Worm (Caenorhabditis elegans) whole organism, L4 larva: ENCODE measurements around the gene lin-9.
A peak's percentile ranks its signal among the peaks of the same experiment; 100 is the strongest.

Experiments
- D1046.2 ChIP-seq: fragments of 200-800 bp; sonication (Bioruptor generic); IDR thresholded peaks from 2 replicates; pipeline ENCODE4 v1.3.6; 2022; ENCODE audit warnings: missing genetic modification characterization, missing compliant biosample characterization
- F10B5.3 ChIP-seq: sonication (generic microtip); optimal IDR thresholded peaks from 2 replicates; lab custom pipeline; 2016; ENCODE audit warnings: mild to moderate bottlenecking, missing genetic modification characterization, missing compliant biosample characterization
- F44E2.7 ChIP-seq: fragments of 200-800 bp; sonication (Bioruptor generic); IDR thresholded peaks from 2 replicates; pipeline ENCODE4 v2.1.2; 2022; ENCODE audit warnings: missing genetic modification characterization, missing compliant biosample characterization
- T20F7.1 ChIP-seq: fragments of 200-800 bp; sonication (Bioruptor generic); optimal IDR thresholded peaks from 2 replicates; lab custom pipeline; 2018; ENCODE audit warnings: mild to moderate bottlenecking, missing genetic modification characterization, missing compliant biosample characterization
- T26A8.4 ChIP-seq: fragments of 200-800 bp; sonication (Bioruptor generic); IDR thresholded peaks from 2 replicates; pipeline ENCODE4 v1.3.6; 2022; ENCODE audit warnings: missing genetic modification characterization, missing compliant biosample characterization
- ZK337.2 ChIP-seq: fragments of 200-800 bp; sonication (Bioruptor generic); IDR thresholded peaks from 2 replicates; pipeline ENCODE4 v1.3.6; 2022; ENCODE audit warnings: missing genetic modification reagents, missing genetic modification characterization, missing compliant biosample characterization
- aha-1 ChIP-seq: fragments of 150-350 bp; peaks from one replicate; lab custom pipeline; 2014; ENCODE audit warnings: missing biosample characterization, missing genetic modification characterization
- ama-1 ChIP-seq: fragments of 150-350 bp; optimal IDR thresholded peaks from 2 replicates; lab custom pipeline; 2014; ENCODE audit warnings: inconsistent platforms, mixed read lengths
- cey-2 ChIP-seq: sonication (generic microtip); optimal IDR thresholded peaks from 3 replicates; lab custom pipeline; 2017; ENCODE audit warnings: missing genetic modification characterization, mild to moderate bottlenecking, missing compliant biosample characterization, antibody characterized with exemption, borderline replicate concordance; ENCODE audit not compliant: insufficient read depth
- ctbp-1 ChIP-seq: fragments of 200-800 bp; sonication (Bioruptor generic); IDR thresholded peaks from 2 replicates; pipeline ENCODE4 v1.3.6; 2022; ENCODE audit warnings: missing genetic modification reagents, missing genetic modification characterization, missing compliant biosample characterization
- daf-16 ChIP-seq, 3 experiments: sonication (generic microtip); optimal IDR thresholded peaks; 2 replicates each; lab custom pipeline; 2016 to 2017; ENCODE audit warnings: missing genetic modification characterization in 3 of 3, missing genetic modification reagents in 3 of 3, mild to moderate bottlenecking in 2 of 3, missing compliant biosample characterization in 2 of 3, missing biosample characterization in 1 of 3, moderate library complexity in 1 of 3
- daf-8 ChIP-seq: fragments of 200-800 bp; sonication (Bioruptor generic); IDR thresholded peaks from 2 replicates; pipeline ENCODE4 v1.3.6; 2022; ENCODE audit warnings: missing genetic modification characterization, missing compliant biosample characterization
- dmd-6 ChIP-seq: fragments of 200-800 bp; sonication (Bioruptor generic); IDR thresholded peaks from 2 replicates; pipeline ENCODE4 v1.3.6; 2022; ENCODE audit warnings: missing genetic modification reagents, missing genetic modification characterization, missing compliant biosample characterization
- dmd-8 ChIP-seq: fragments of 200-800 bp; sonication (Bioruptor generic); IDR thresholded peaks from 2 replicates; pipeline ENCODE4 v1.3.6; 2022; ENCODE audit warnings: missing genetic modification characterization, missing compliant biosample characterization
- dpl-1 ChIP-seq: fragments of 150-350 bp; optimal IDR thresholded peaks from 2 replicates; lab custom pipeline; 2014; ENCODE audit warnings: missing biosample characterization, missing genetic modification reagents, missing genetic modification characterization
- dve-1 ChIP-seq: sonication (generic microtip); optimal IDR thresholded peaks from 2 replicates; lab custom pipeline; 2017; ENCODE audit warnings: antibody characterized with exemption, mild to moderate bottlenecking, missing genetic modification characterization, missing compliant biosample characterization; ENCODE audit not compliant: insufficient read depth
- hlh-11 ChIP-seq: fragments of 200-800 bp; sonication (Bioruptor generic); optimal IDR thresholded peaks from 2 replicates; lab custom pipeline; 2018; ENCODE audit warnings: mild to moderate bottlenecking, missing genetic modification characterization, missing compliant biosample characterization
- hlh-30 ChIP-seq: sonication (generic microtip); optimal IDR thresholded peaks from 2 replicates; lab custom pipeline; 2017; ENCODE audit warnings: antibody characterized with exemption, mild to moderate bottlenecking, missing genetic modification characterization, missing compliant biosample characterization; ENCODE audit not compliant: insufficient read depth
- hmg-1.1 ChIP-seq: fragments of 200-800 bp; sonication (Bioruptor generic); IDR thresholded peaks from 2 replicates; pipeline ENCODE4 v1.3.6; 2022; ENCODE audit warnings: missing genetic modification reagents, missing genetic modification characterization, missing compliant biosample characterization
- lin-13 ChIP-seq: fragments of 150-350 bp; optimal IDR thresholded peaks from 2 replicates; lab custom pipeline; 2014; ENCODE audit warnings: missing biosample characterization, missing genetic modification reagents, missing genetic modification characterization
- lsy-2 ChIP-seq, 2 experiments: fragments of 150-350 bp in 1 of 2; sonication (generic microtip) in 1 of 2; optimal IDR thresholded peaks; 2 replicates each; lab custom pipeline; 2014 to 2017; ENCODE audit warnings: missing biosample characterization in 2 of 2, missing genetic modification characterization in 2 of 2
- madf-5 ChIP-seq, 2 experiments: fragments of 200-800 bp; sonication (Bioruptor generic); IDR thresholded peaks; 2 replicates each; pipeline ENCODE4 v1.3.6; 2022; ENCODE audit warnings: missing compliant biosample characterization in 2 of 2, missing genetic modification characterization in 2 of 2
- mdl-1 ChIP-seq, 2 experiments: fragments of 150-350 bp in 1 of 2; sonication (generic microtip) in 1 of 2; optimal IDR thresholded peaks; 2 replicates each; lab custom pipeline; 2014 to 2017; ENCODE audit warnings: missing biosample characterization in 2 of 2, missing genetic modification characterization in 2 of 2
- mep-1 ChIP-seq: fragments of 150-350 bp; sonication (generic microtip); optimal IDR thresholded peaks from 3 replicates; lab custom pipeline; 2014; ENCODE audit warnings: missing biosample characterization, missing genetic modification characterization
- mes-2 ChIP-seq: sonication (generic microtip); optimal IDR thresholded peaks from 2 replicates; lab custom pipeline; 2016; ENCODE audit warnings: missing genotype, mild to moderate bottlenecking, missing genetic modification characterization, missing compliant biosample characterization; ENCODE audit not compliant: poor library complexity, severe bottlenecking
- mxl-3 ChIP-seq: fragments of 200-800 bp; sonication (Bioruptor generic); optimal IDR thresholded peaks from 2 replicates; lab custom pipeline; 2018; ENCODE audit warnings: mild to moderate bottlenecking, missing genetic modification characterization, missing compliant biosample characterization
- nhr-10 ChIP-seq: fragments of 150-350 bp; optimal IDR thresholded peaks from 2 replicates; lab custom pipeline; 2014; ENCODE audit warnings: missing biosample characterization, missing genetic modification characterization
- nhr-11 ChIP-seq: fragments of 150-350 bp; optimal IDR thresholded peaks from 2 replicates; lab custom pipeline; 2014; ENCODE audit warnings: missing biosample characterization, missing genetic modification characterization
- nhr-111 ChIP-seq: fragments of 200-800 bp; sonication (Bioruptor generic); optimal IDR thresholded peaks from 2 replicates; lab custom pipeline; 2018; ENCODE audit warnings: mild to moderate bottlenecking, missing genetic modification characterization, missing compliant biosample characterization
- nhr-28 ChIP-seq: fragments of 150-350 bp; optimal IDR thresholded peaks from 2 replicates; lab custom pipeline; 2014; ENCODE audit warnings: missing biosample characterization, missing genetic modification characterization
- nhr-41 ChIP-seq: fragments of 200-800 bp; sonication (Bioruptor generic); IDR thresholded peaks from 2 replicates; pipeline ENCODE4 v1.3.6; 2022; ENCODE audit warnings: missing genetic modification reagents, missing genetic modification characterization, missing compliant biosample characterization
- nhr-77 ChIP-seq: fragments of 150-350 bp; optimal IDR thresholded peaks from 2 replicates; lab custom pipeline; 2014; ENCODE audit warnings: missing biosample characterization, missing genetic modification characterization
- pha-4 ChIP-seq, 2 experiments: fragments of 150-350 bp in 1 of 2; fragments of 200-800 bp in 1 of 2; sonication (Bioruptor generic) in 1 of 2; IDR thresholded peaks in 1 of 2; optimal IDR thresholded peaks in 1 of 2; 2 replicates each; pipeline versions ENCODE4 v1.3.6 to Lab custom; 2014 to 2022; ENCODE audit warnings: missing genetic modification characterization in 2 of 2, missing genetic modification reagents in 2 of 2, missing biosample characterization in 1 of 2, missing compliant biosample characterization in 1 of 2
- pqm-1 ChIP-seq: sonication (generic microtip); optimal IDR thresholded peaks from 2 replicates; lab custom pipeline; 2017; ENCODE audit warnings: missing biosample characterization, missing genetic modification characterization
- saeg-2 ChIP-seq: fragments of 200-800 bp; sonication (Bioruptor generic); IDR thresholded peaks from 2 replicates; pipeline ENCODE4 v1.3.6; 2022; ENCODE audit warnings: missing genetic modification reagents, missing genetic modification characterization, missing compliant biosample characterization
- sdz-12 ChIP-seq: fragments of 200-800 bp; sonication (Bioruptor generic); optimal IDR thresholded peaks from 2 replicates; lab custom pipeline; 2018; ENCODE audit warnings: mild to moderate bottlenecking, missing genetic modification characterization, missing compliant biosample characterization
- unc-62 ChIP-seq, 3 experiments: fragments of 150-350 bp in 1 of 3; sonication (generic microtip); optimal IDR thresholded peaks in 2 of 3; peaks in 1 of 3; 1 replicate in 1 of 3; 2 replicates in 2 of 3; lab custom pipeline; 2014 to 2017; ENCODE audit warnings: missing biosample characterization in 3 of 3, missing genetic modification characterization in 3 of 3, missing genetic modification reagents in 3 of 3, missing genotype in 1 of 3
- zfp-3 ChIP-seq: fragments of 200-800 bp; sonication (Bioruptor generic); conservative IDR thresholded peaks from 2 replicates; pipeline ENCODE4 v1.3.6; 2022; ENCODE audit warnings: missing genetic modification reagents, missing genetic modification characterization, missing compliant biosample characterization
- ztf-11 ChIP-seq: fragments of 150-350 bp; optimal IDR thresholded peaks from 2 replicates; lab custom pipeline; 2014; ENCODE audit warnings: missing biosample characterization, missing genetic modification characterization

The lin-9 gene

DNA sequence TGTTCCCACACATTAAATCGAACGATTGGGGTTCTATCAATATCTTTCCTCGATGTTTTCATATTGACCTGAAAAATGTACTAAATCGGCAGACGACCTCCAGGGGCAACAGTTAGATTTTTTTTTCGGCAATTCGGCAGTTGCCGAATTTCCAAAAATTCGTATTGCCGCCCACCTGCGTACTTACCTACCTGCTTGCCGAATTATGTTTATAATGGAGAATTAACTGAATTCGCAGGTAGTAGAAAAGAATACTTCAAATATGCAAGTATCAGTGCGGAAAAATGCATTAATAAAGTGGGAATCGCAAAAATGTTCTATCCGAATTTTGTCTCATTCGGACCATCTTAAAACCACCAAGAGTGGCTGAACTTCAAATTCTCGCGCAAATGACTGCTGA, 34.3 kb downstream of the lin-9 start:
- TF ChIP-seq D1046.2 (GFP tag; lab: Robert Waterston, UW) (no peak), ztf-11 (tag; lab: Kevin White, UChicago) (no peak), dmd-6 (GFP tag; lab: Robert Waterston, UW) (no peak), hmg-1.1 (GFP tag; lab: Robert Waterston, UW) (no peak), F10B5.3 (tag; lab: Kevin White, UChicago) (no peak), aha-1 (tag; lab: Kevin White, UChicago) (peak; percentile 94), pha-4 (GFP tag; IDR thresholded peaks at IDR 0.05; lab: Robert Waterston, UW) (no peak), pha-4 (tag; optimal IDR thresholded peaks at IDR 0.05; lab: Kevin White, UChicago) (no peak), ZK337.2 (GFP tag; lab: Robert Waterston, UW) (no peak)

DNA sequence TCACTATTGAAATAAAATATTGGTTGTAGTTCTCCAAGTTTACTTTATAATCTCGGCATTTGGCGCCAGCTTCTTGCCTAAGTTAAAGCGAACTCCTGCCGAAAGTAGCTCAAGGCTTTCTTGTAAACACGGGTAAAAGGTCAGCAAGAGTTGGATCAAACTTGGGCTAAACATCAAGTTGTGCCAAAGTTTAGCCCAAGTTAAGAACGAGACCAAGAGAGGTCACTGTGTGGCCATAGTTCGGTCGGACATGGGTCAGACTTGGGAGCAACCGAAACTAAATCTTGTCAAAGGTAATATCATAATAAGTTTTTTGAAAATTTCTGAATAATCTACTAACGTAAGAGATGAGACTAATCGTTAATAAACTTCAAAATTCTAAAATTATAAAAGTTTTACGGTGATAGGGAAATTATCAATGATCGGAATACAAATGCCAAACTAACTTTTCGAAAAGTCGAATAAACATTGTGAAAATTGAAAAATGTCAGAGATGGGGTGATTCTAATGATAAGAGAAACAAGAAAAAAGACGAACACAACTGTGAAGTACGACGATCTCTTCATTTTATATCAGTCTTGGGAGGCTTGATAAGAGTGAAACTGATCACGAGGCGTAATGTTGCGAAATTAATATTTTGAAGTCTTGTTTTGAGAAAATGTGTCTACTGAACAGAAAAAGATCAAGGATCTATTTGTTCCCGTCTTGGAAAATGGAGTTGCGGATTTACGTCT, 35.8 kb downstream of the lin-9 start:
- TF ChIP-seq nhr-10 (no peak), F44E2.7 (GFP tag; lab: Robert Waterston, UW) (no peak), daf-16 (GFP tag; optimal IDR thresholded peaks at IDR 0.05; lab: Kevin White, UChicago) (no peak), daf-16 (tag; optimal IDR thresholded peaks at IDR 0.05; lab: Kevin White, UChicago) (peak; percentile 96), dpl-1 (GFP tag; lab: Kevin White, UChicago) (peak; percentile 33), mdl-1 (tag; optimal IDR thresholded peaks at IDR 0.05; lab: Kevin White, UChicago) (peak in 1 of 2 experiments; percentile 67), dmd-8 (GFP tag; lab: Robert Waterston, UW) (0 out of 2 replicates have a peak, but pooled peaks have one; percentile 54), lsy-2 (tag; optimal IDR thresholded peaks at IDR 0.05; lab: Kevin White, UChicago) (peak in 1 of 2 experiments; percentile 70), dve-1 (tag; lab: Kevin White, UChicago) (peak; percentile 93), aha-1 (tag; lab: Kevin White, UChicago) (peak; percentile 8), hlh-11 (tag; lab: Kevin White, UChicago) (peak; percentile 88), nhr-77 (tag; lab: Kevin White, UChicago) (peak; percentile 84), T20F7.1 (peak; percentile 55), mxl-3 (peak; percentile 41), sdz-12 (GFP tag; lab: Kevin White, UChicago) (no peak), dmd-6 (GFP tag; lab: Robert Waterston, UW) (peak; percentile 91), madf-5 (GFP tag; IDR thresholded peaks at IDR 0.05; lab: Robert Waterston, UW) (no peak), nhr-28 (tag; lab: Kevin White, UChicago) (peak; percentile 95), zfp-3 (GFP tag; lab: Robert Waterston, UW) (no peak), hlh-30 (peak; percentile 74), cey-2 (tag; lab: Kevin White, UChicago) (peak; percentile 27), daf-8 (no peak), nhr-41 (peak; percentile 49; the same call in 1 of the 2 replicates), T26A8.4 (GFP tag; lab: Robert Waterston, UW) (peak; percentile 43), mep-1 (tag; lab: Kevin White, UChicago) (peak; percentile 61), lin-13 (GFP tag; lab: Kevin White, UChicago) (peak; percentile 33), mes-2 (tag; lab: Kevin White, UChicago) (peak; percentile 25), nhr-11 (tag; lab: Kevin White, UChicago) (peak; percentile 24), ama-1 (lab: Kevin White, UChicago) (peak; percentile 85), saeg-2 (no peak), pqm-1 (tag; lab: Kevin White, UChicago) (peak; percentile 89), nhr-111 (no peak), ctbp-1 (GFP tag; lab: Robert Waterston, UW) (no peak), unc-62 (GFP tag; optimal IDR thresholded peaks at IDR 0.05 in 1 of 2; lab: Kevin White, UChicago) (peak in 1 of 2 experiments; percentile 3), unc-62 (tag; optimal IDR thresholded peaks at IDR 0.05; lab: Kevin White, UChicago) (no peak)
